Worm (Caenorhabditis elegans) whole organism, L1 larva: ENCODE measurements around the gene rme-4.

Experiments used
- C04F5.9 ChIP-seq: sonication (generic microtip); optimal IDR thresholded peaks from 2 replicates; lab custom pipeline; 2016; ENCODE audit warnings: missing genetic modification characterization, missing compliant biosample characterization
- C16A3.4 ChIP-seq: fragments of 150-350 bp; optimal IDR thresholded peaks from 2 replicates; lab custom pipeline; 2014; ENCODE audit warnings: missing biosample characterization, missing genetic modification characterization
- C34B4.2 ChIP-seq: sonication (generic microtip); optimal IDR thresholded peaks from 2 replicates; lab custom pipeline; 2017; ENCODE audit warnings: mild to moderate bottlenecking, missing genetic modification characterization, missing compliant biosample characterization
- F16B12.6 ChIP-seq: fragments of 150-350 bp; optimal IDR thresholded peaks from 2 replicates; lab custom pipeline; 2014; ENCODE audit warnings: missing biosample characterization, missing genetic modification characterization
- alr-1 ChIP-seq: fragments of 200-800 bp; sonication (Bioruptor generic); optimal IDR thresholded peaks from 2 replicates; lab custom pipeline; 2018; ENCODE audit warnings: borderline replicate concordance, mild to moderate bottlenecking, missing genetic modification characterization, missing compliant biosample characterization
- aly-2 ChIP-seq: fragments of 150-350 bp; optimal IDR thresholded peaks from 2 replicates; lab custom pipeline; 2014; ENCODE audit warnings: missing biosample characterization, missing genetic modification characterization
- ama-1 ChIP-seq: fragments of 150-350 bp; optimal IDR thresholded peaks from 2 replicates; lab custom pipeline; 2014
- ceh-63 ChIP-seq: fragments of 200-800 bp; sonication (Bioruptor generic); optimal IDR thresholded peaks from 2 replicates; lab custom pipeline; 2018; ENCODE audit warnings: mild to moderate bottlenecking, missing genetic modification characterization, missing compliant biosample characterization
- ceh-8 ChIP-seq: fragments of 200-800 bp; sonication (Bioruptor generic); optimal IDR thresholded peaks from 2 replicates; lab custom pipeline; 2018; ENCODE audit warnings: mild to moderate bottlenecking, missing genetic modification characterization, moderate library complexity, missing compliant biosample characterization
- ceh-82 ChIP-seq, 3 experiments: fragments of 150-350 bp in 1 of 3; sonication (generic microtip) in 2 of 3; optimal IDR thresholded peaks; 2 replicates each; lab custom pipeline; 2014 to 2017; ENCODE audit warnings: missing biosample characterization in 3 of 3, missing genetic modification characterization in 3 of 3
- ceh-88 ChIP-seq: fragments of 200-800 bp; sonication (Bioruptor generic); IDR thresholded peaks from 2 replicates; pipeline ENCODE4 v1.3.6; 2022; ENCODE audit warnings: missing genetic modification characterization, missing compliant biosample characterization
- ceh-90 ChIP-seq: sonication (generic microtip); optimal IDR thresholded peaks from 2 replicates; lab custom pipeline; 2016; ENCODE audit warnings: missing genetic modification characterization, missing compliant biosample characterization
- ces-1 ChIP-seq: fragments of 150-350 bp; optimal IDR thresholded peaks from 2 replicates; lab custom pipeline; 2014; ENCODE audit warnings: missing biosample characterization, missing genetic modification reagents, missing genetic modification characterization
- dpl-1 ChIP-seq, 3 experiments: fragments of 150-350 bp in 2 of 3; sonication (generic microtip) in 1 of 3; optimal IDR thresholded peaks; 2 replicates each; lab custom pipeline; 2014 to 2017; ENCODE audit warnings: missing biosample characterization in 3 of 3, missing genetic modification characterization in 3 of 3, missing genetic modification reagents in 3 of 3
- efl-1 ChIP-seq, 4 experiments: fragments of 150-350 bp; optimal IDR thresholded peaks in 3 of 4; peaks in 1 of 4; 1 replicate in 1 of 4; 2 replicates in 3 of 4; lab custom pipeline; 2014; ENCODE audit warnings: missing biosample characterization in 2 of 4, missing genetic modification characterization in 2 of 4, missing genetic modification reagents in 2 of 4
- efl-3 ChIP-seq: fragments of 200-800 bp; sonication (Bioruptor generic); optimal IDR thresholded peaks from 2 replicates; lab custom pipeline; 2018; ENCODE audit warnings: mild to moderate bottlenecking, missing genetic modification characterization, missing compliant biosample characterization
- egl-27 ChIP-seq, 2 experiments: fragments of 150-350 bp in 1 of 2; sonication (generic microtip); optimal IDR thresholded peaks; 3 replicates each; lab custom pipeline; 2017 to 2018; ENCODE audit warnings: missing biosample characterization in 2 of 2, missing genetic modification characterization in 2 of 2, missing genetic modification reagents in 2 of 2
- ets-5 ChIP-seq: fragments of 200-800 bp; sonication (Bioruptor generic); IDR thresholded peaks from 2 replicates; pipeline ENCODE4 v1.3.6; 2022; ENCODE audit warnings: missing genetic modification characterization, missing compliant biosample characterization
- fkh-10 ChIP-seq: sonication (generic microtip); optimal IDR thresholded peaks from 2 replicates; lab custom pipeline; 2017; ENCODE audit warnings: missing biosample characterization, missing genetic modification reagents, missing genetic modification characterization
- fos-1 ChIP-seq: fragments of 150-350 bp; optimal IDR thresholded peaks from 2 replicates; lab custom pipeline; 2014; ENCODE audit warnings: missing biosample characterization, missing genetic modification characterization
- grh-1 ChIP-seq: fragments of 200-800 bp; sonication (Bioruptor generic); IDR thresholded peaks from 2 replicates; pipeline ENCODE4 v1.3.6; 2022; ENCODE audit warnings: missing genetic modification reagents, missing genetic modification characterization, missing compliant biosample characterization
- hlh-4 ChIP-seq: sonication (generic microtip); optimal IDR thresholded peaks from 2 replicates; lab custom pipeline; 2016; ENCODE audit warnings: mild to moderate bottlenecking, missing genetic modification characterization, missing compliant biosample characterization
- isw-1 ChIP-seq: fragments of 200-800 bp; sonication (Bioruptor generic); IDR thresholded peaks from 2 replicates; pipeline ENCODE4 v1.3.6; 2022; ENCODE audit warnings: missing genetic modification characterization, missing compliant biosample characterization
- lin-14 ChIP-seq: fragments of 200-800 bp; sonication (Bioruptor generic); optimal IDR thresholded peaks from 2 replicates; lab custom pipeline; 2018; ENCODE audit warnings: mild to moderate bottlenecking, missing genetic modification characterization, moderate library complexity, missing compliant biosample characterization
- lin-39 ChIP-seq: fragments of 150-350 bp; optimal IDR thresholded peaks from 2 replicates; lab custom pipeline; 2014; ENCODE audit warnings: missing biosample characterization, missing genetic modification reagents, missing genetic modification characterization
- lir-3 ChIP-seq: sonication (generic microtip); optimal IDR thresholded peaks from 2 replicates; lab custom pipeline; 2016; ENCODE audit warnings: mild to moderate bottlenecking, missing genetic modification characterization, moderate library complexity, missing compliant biosample characterization; ENCODE audit not compliant: poor library complexity
- lsy-2 ChIP-seq, 2 experiments: fragments of 150-350 bp; optimal IDR thresholded peaks; 2 replicates each; lab custom pipeline; 2014; ENCODE audit warnings: missing biosample characterization in 2 of 2, missing genetic modification characterization in 2 of 2
- mab-9 ChIP-seq: fragments of 200-800 bp; sonication (Bioruptor generic); IDR thresholded peaks from 2 replicates; pipeline ENCODE4 v1.3.6; 2022; ENCODE audit warnings: missing genetic modification reagents, missing genetic modification characterization, missing compliant biosample characterization
- mdl-1 ChIP-seq, 2 experiments: fragments of 150-350 bp; optimal IDR thresholded peaks; 2 replicates each; lab custom pipeline; 2014 to 2017; ENCODE audit warnings: missing biosample characterization in 2 of 2, missing genetic modification characterization in 2 of 2, inconsistent platforms in 1 of 2
- mep-1 ChIP-seq: fragments of 150-350 bp; optimal IDR thresholded peaks from 2 replicates; lab custom pipeline; 2014; ENCODE audit warnings: missing biosample characterization, missing genetic modification characterization
- nhr-11 ChIP-seq: fragments of 150-350 bp; optimal IDR thresholded peaks from 2 replicates; lab custom pipeline; 2014; ENCODE audit warnings: missing biosample characterization, missing genetic modification characterization
- nhr-237 ChIP-seq: fragments of 150-350 bp; optimal IDR thresholded peaks from 2 replicates; lab custom pipeline; 2014; ENCODE audit warnings: missing biosample characterization, missing genetic modification characterization
- nhr-28 ChIP-seq: fragments of 150-350 bp; optimal IDR thresholded peaks from 2 replicates; lab custom pipeline; 2014; ENCODE audit warnings: missing biosample characterization, missing genetic modification characterization
- nhr-77 ChIP-seq: fragments of 150-350 bp; optimal IDR thresholded peaks from 2 replicates; lab custom pipeline; 2014; ENCODE audit warnings: missing biosample characterization, missing genetic modification characterization
- nhr-84 ChIP-seq: sonication (generic microtip); optimal IDR thresholded peaks from 2 replicates; lab custom pipeline; 2017; ENCODE audit warnings: missing biosample characterization, missing genetic modification characterization
- nhr-85 ChIP-seq: sonication (generic microtip); peaks from one replicate; lab custom pipeline; 2016; ENCODE audit warnings: missing genetic modification characterization, inconsistent platforms, missing compliant biosample characterization
- snpc-4 ChIP-seq: fragments of 150-350 bp; optimal IDR thresholded peaks from 2 replicates; lab custom pipeline; 2014; ENCODE audit warnings: missing biosample characterization, missing genetic modification characterization
- sptf-1 ChIP-seq: fragments of 150-350 bp; optimal IDR thresholded peaks from 2 replicates; lab custom pipeline; 2014; ENCODE audit warnings: missing biosample characterization, missing genetic modification characterization
- sup-37 ChIP-seq: fragments of 200-800 bp; sonication (Bioruptor generic); optimal IDR thresholded peaks from 2 replicates; lab custom pipeline; 2018; ENCODE audit warnings: mild to moderate bottlenecking, missing genetic modification characterization, missing compliant biosample characterization
- unc-30 ChIP-seq: sonication (generic microtip); optimal IDR thresholded peaks from 2 replicates; lab custom pipeline; 2017; ENCODE audit warnings: missing biosample characterization, missing genetic modification characterization
- vab-15 ChIP-seq: sonication (generic microtip); optimal IDR thresholded peaks from 2 replicates; lab custom pipeline; 2017; ENCODE audit warnings: missing genotype, mild to moderate bottlenecking, missing genetic modification characterization, missing compliant biosample characterization
- zag-1 ChIP-seq: fragments of 150-350 bp; optimal IDR thresholded peaks from 2 replicates; lab custom pipeline; 2014; ENCODE audit warnings: missing biosample characterization, missing genetic modification characterization
- zip-4 ChIP-seq: fragments of 200-800 bp; sonication (Bioruptor generic); optimal IDR thresholded peaks from 2 replicates; lab custom pipeline; 2018; ENCODE audit warnings: mild to moderate bottlenecking, missing genetic modification characterization, moderate library complexity, missing compliant biosample characterization
- ztf-11 ChIP-seq, 2 experiments: sonication (generic microtip); optimal IDR thresholded peaks; 2 replicates each; lab custom pipeline; 2016 to 2017; ENCODE audit warnings: missing genetic modification characterization in 2 of 2, missing biosample characterization in 1 of 2, missing compliant biosample characterization in 1 of 2
- ztf-4 ChIP-seq: fragments of 150-350 bp; optimal IDR thresholded peaks from 2 replicates; lab custom pipeline; 2014; ENCODE audit warnings: missing biosample characterization, missing genetic modification characterization

rme-4 gene

DNA sequence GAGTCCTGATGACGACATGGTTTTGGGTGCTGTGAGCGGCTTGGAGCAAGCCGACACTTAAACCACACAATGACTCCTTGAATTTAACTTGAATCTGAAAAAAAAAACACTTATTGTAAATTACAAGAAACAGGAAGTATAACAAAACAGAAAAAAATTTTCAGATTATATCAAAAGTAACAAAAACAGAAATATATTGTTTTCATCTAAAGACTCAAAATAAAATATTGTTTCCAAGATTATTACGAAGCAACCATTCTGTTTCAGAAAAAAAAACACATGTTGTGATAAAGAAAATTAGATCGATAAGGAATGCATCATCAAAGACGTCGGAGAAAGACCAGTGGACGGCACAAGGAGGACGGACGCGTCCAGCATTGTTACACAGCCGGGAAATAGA lies 48.9 kb upstream of the rme-4 start, which contains the start of gene mig-15:
Gene mig-15 (minus strand): TSS at position 101 of the 400 bp plus-strand sequence.
- TF ChIP-seq C16A3.4 (tag; lab: Kevin White, UChicago), result no peak
- no peak for TF ChIP-seq hlh-4 (tag; lab: Kevin White, UChicago)
- no peak for TF ChIP-seq vab-15 (tag; lab: Kevin White, UChicago)
- TF ChIP-seq alr-1 (tag; lab: Kevin White, UChicago), result no peak

DNA sequence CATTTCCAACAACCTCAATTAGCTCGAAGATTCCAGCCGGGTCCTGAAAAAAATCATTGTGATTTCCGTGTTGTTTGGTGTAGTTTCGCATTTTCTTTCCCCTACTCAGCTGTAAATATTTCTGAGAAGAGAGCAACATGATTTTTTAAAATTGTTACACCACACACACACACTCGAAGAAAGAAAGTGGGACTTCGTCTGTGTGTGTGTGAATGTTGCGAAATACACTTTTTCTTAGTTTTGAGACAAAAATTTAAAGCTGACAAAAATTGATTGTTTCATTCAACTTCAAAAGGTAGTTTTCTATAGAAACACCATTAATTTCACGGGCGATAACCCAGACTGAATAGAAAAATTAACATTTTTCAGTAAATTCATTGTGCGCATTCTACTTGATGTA lies 48.5 kb upstream of the rme-4 start:
- TF ChIP-seq nhr-237 (tag; lab: Kevin White, UChicago), result no peak
- TF ChIP-seq lin-14 (GFP tag; lab: Kevin White, UChicago), result peak; percentile 5
- no peak for TF ChIP-seq efl-1 (optimal IDR thresholded peaks at IDR 0.05; lab: Kevin White, UChicago)
- TF ChIP-seq efl-1 (GFP tag; optimal IDR thresholded peaks at IDR 0.05 in 1 of 2; lab: Kevin White, UChicago), result peak in 1 of 2 experiments; percentile 38
- TF ChIP-seq fkh-10 (GFP tag; lab: Kevin White, UChicago), result no peak
- TF ChIP-seq ama-1 (lab: Kevin White, UChicago), result no peak
- TF ChIP-seq nhr-85, result peak; percentile 49
- TF ChIP-seq zag-1 (tag; lab: Kevin White, UChicago), result no peak
- TF ChIP-seq sup-37 (GFP tag; lab: Kevin White, UChicago), result no peak
- no peak for TF ChIP-seq ets-5 (GFP tag; lab: Robert Waterston, UW)

DNA sequence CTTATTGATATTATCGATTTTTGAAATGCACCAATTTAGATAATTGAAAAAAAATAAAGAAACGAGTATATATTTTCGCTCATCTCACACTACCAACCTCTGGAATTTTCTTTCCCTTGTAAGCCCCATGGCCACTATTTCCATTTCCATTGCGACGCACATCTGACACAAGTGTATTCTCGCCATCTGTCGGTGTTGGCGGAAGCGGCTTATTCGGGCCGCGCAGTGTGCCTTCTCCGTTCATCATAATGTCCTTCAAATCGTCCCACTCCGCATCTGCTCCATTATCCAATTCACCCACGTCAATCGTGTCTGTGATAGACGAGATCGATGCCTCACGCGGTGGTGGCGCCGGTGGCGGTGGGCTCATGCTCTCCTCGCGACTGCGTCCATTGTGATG lies 45.1 kb upstream of the rme-4 start:
- TF ChIP-seq ceh-90 (no peak), nhr-84 (tag; lab: Kevin White, UChicago) (no peak), F16B12.6 (tag; lab: Kevin White, UChicago) (no peak), ztf-4 (tag; lab: Kevin White, UChicago) (no peak), egl-27 (tag; optimal IDR thresholded peaks at IDR 0.05; lab: Kevin White, UChicago) (no peak), ceh-8 (GFP tag; lab: Kevin White, UChicago) (no peak), C16A3.4 (tag; lab: Kevin White, UChicago) (no peak), mdl-1 (tag; optimal IDR thresholded peaks at IDR 0.05; lab: Kevin White, UChicago) (no peak), fos-1 (tag; lab: Kevin White, UChicago) (no peak), ceh-88 (GFP tag; lab: Robert Waterston, UW) (no peak), ces-1 (GFP tag; lab: Kevin White, UChicago) (no peak), isw-1 (GFP tag; lab: Robert Waterston, UW) (no peak), ztf-11 (tag; optimal IDR thresholded peaks at IDR 0.05; lab: Kevin White, UChicago) (peak in 1 of 2 experiments; percentile 48), efl-1 (optimal IDR thresholded peaks at IDR 0.05; lab: Kevin White, UChicago) (no peak), efl-1 (GFP tag; optimal IDR thresholded peaks at IDR 0.05 in 1 of 2; lab: Kevin White, UChicago) (peak in 1 of 2 experiments; percentile 41), fkh-10 (GFP tag; lab: Kevin White, UChicago) (no peak), nhr-11 (no peak), efl-3 (GFP tag; lab: Kevin White, UChicago) (no peak), C34B4.2 (no peak)

DNA sequence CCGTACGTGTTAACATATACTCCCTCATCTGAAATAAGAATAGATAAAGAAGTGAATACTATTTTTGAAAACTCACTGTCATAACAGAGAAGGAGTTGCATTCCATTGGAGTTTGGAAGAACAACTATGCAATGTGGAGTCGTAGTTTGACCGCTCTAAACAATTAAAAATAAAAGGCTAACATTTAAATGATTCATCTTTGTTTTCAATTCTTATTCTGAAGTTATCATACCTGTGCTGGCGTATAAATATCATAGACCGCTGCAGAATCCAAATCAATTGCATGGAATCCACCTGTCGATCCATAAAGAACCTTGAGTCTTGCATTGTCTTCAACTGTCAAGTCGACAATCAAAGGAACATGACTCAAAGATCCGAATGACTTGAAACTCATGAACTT lies 43.1 kb upstream of the rme-4 start:
- TF ChIP-seq grh-1 (GFP tag; lab: Robert Waterston, UW) (no peak), nhr-85 (peak; percentile 30)

DNA sequence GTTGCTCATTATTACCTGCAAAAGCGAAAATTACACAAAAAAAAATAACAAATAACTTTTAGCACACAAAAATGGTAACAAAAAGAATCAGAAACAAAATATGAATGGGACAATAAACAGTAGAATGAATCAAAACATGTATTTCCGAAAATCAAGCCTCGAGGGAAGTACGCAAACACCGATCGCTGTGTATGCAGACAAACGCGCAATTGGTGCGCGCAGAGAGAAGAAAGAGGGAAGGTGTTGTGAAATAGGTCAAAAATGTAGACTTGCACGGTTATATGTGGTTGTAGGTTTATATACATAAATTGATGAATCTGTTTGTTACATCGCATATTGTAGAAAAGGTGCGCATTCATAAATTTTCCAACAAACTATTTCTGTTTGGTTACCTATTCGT lies 40.1 kb upstream of the rme-4 start, which contains the start of gene cdk-11.2:
Gene cdk-11.2 (minus strand): TSS at position 23 of the 400 bp plus-strand sequence.
- TF ChIP-seq lin-39 (tag; lab: Kevin White, UChicago) (no peak), nhr-77 (peak; percentile 37), sptf-1 (tag; lab: Kevin White, UChicago) (no peak), zip-4 (GFP tag; lab: Kevin White, UChicago) (peak; percentile 73), nhr-28 (tag; lab: Kevin White, UChicago) (no peak), mep-1 (tag; lab: Kevin White, UChicago) (peak; percentile 90), snpc-4 (tag; lab: Kevin White, UChicago) (no peak), ceh-63 (GFP tag; lab: Kevin White, UChicago) (no peak), lsy-2 (tag; optimal IDR thresholded peaks at IDR 0.05; lab: Kevin White, UChicago) (peak; percentile 47 to 74), aly-2 (no peak), lir-3 (peak; percentile 15), nhr-11 (no peak), dpl-1 (GFP tag; optimal IDR thresholded peaks at IDR 0.05; lab: Kevin White, UChicago) (peak; percentile 35 to 63 (median 40)), C34B4.2 (no peak), zag-1 (tag; lab: Kevin White, UChicago) (no peak), fkh-10 (GFP tag; lab: Kevin White, UChicago) (no peak), C04F5.9 (tag; lab: Kevin White, UChicago) (no peak), ceh-82 (tag; optimal IDR thresholded peaks at IDR 0.05; lab: Kevin White, UChicago) (peak; percentile 48 to 85 (median 53)), F16B12.6 (tag; lab: Kevin White, UChicago) (peak; percentile 97), mab-9 (GFP tag; lab: Robert Waterston, UW) (no peak), unc-30 (tag; lab: Kevin White, UChicago) (no peak)
